Worm (Caenorhabditis elegans): Measurements from ENCODE around the gene vps-15.

ce11 chrII:11890596-11890995, 25.1 kb downstream of the vps-15 start:
- TF ChIP-seq pha-4 (tag; optimal IDR thresholded peaks at IDR 0.05) (no peak), bed-3 (GFP tag; optimal IDR thresholded peaks at IDR 0.05) (no peak)
